Worm (Caenorhabditis elegans): ENCODE data around the gene pitr-3.

Gene pitr-3

DNA sequence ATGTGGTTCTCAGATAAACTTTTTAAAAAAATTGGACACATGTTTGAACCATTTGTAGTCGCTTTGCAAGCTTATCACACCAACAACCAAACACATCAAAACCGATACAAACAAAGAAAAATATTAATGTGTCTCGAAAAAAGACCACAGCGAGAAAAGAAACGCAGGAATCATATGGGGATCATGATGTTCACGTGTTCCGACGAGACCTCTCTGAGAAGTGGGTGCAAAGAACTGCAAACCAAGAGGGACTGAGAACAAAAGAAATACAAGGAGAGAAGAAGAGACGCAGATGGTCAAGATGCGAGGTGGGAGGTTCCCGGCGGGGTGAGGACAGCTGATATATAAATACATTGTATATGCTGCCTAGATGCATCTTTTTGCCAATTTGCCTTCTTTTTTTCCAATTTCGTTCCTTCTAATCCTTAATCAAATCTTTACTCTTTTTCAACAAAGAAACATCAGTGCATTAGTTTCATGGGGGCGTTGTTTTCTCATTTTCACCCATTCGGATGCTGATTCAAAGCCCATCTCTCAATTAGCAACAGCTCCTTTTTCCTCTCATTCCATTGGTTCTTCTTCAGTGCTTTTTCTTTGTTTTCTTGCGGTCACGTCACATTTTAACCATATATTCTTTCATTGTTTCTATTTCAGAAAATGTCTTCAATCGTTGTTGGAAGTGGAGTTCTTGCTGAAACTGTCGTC lies 45.4 kb downstream of the pitr-3 start, which contains the start of gene F21C10.10 (continued):
- TF ChIP-seq F16B12.6 (tag; optimal IDR thresholded peaks at IDR 0.05) (no peak), ceh-82 (tag; optimal IDR thresholded peaks at IDR 0.05) (peak in 2 of 3 experiments; percentile 9 to 31), nhr-71 (tag; optimal IDR thresholded peaks at IDR 0.05) (peak; percentile 94), unc-62 (GFP tag; optimal IDR thresholded peaks at IDR 0.05) (no peak), sptf-1 (tag; optimal IDR thresholded peaks at IDR 0.05) (no peak), lin-35 (GFP tag; optimal IDR thresholded peaks at IDR 0.05) (peak; percentile 58 to 87), C04F5.9 (tag; optimal IDR thresholded peaks at IDR 0.05) (peak; percentile 14)

ce11 chrV:9094976-9095375 lies 46.2 kb downstream of the pitr-3 start:
- TF ChIP-seq zag-1 (tag; optimal IDR thresholded peaks at IDR 0.05): no peak
- no peak for TF ChIP-seq nhr-237 (tag; optimal IDR thresholded peaks at IDR 0.05)
- TF ChIP-seq elt-2 (tag; optimal IDR thresholded peaks at IDR 0.05): no peak
- TF ChIP-seq nhr-77 (tag; optimal IDR thresholded peaks at IDR 0.05): no peak
- TF ChIP-seq pag-3 (tag; optimal IDR thresholded peaks at IDR 0.05; ENCODE audit: borderline replicate concordance, insufficient read depth): no peak
- TF ChIP-seq aly-2 (tag; optimal IDR thresholded peaks at IDR 0.05): no peak
- TF ChIP-seq C04F5.9 (tag; optimal IDR thresholded peaks at IDR 0.05): no peak
- no peak for TF ChIP-seq nhr-20 (tag; optimal IDR thresholded peaks at IDR 0.05)
- no peak for TF ChIP-seq unc-30 (tag; optimal IDR thresholded peaks at IDR 0.05)
- peak in 1 of 2 experiments; percentile 14 for TF ChIP-seq lin-35 (GFP tag; optimal IDR thresholded peaks at IDR 0.05)
- TF ChIP-seq skn-1 (tag; optimal IDR thresholded peaks at IDR 0.05): peak; percentile 20
- no peak for TF ChIP-seq mef-2 (tag; optimal IDR thresholded peaks at IDR 0.05)
- TF ChIP-seq hlh-4 (tag; optimal IDR thresholded peaks at IDR 0.05): no peak
- TF ChIP-seq lin-15B (tag; optimal IDR thresholded peaks at IDR 0.05): no peak
- TF ChIP-seq lir-3 (tag; optimal IDR thresholded peaks at IDR 0.05; ENCODE audit: poor library complexity): no peak
- no peak for TF ChIP-seq ztf-11 (tag; optimal IDR thresholded peaks at IDR 0.05)
- no peak for TF ChIP-seq hlh-17 (GFP tag; optimal IDR thresholded peaks at IDR 0.05; ENCODE audit: borderline replicate concordance)
- TF ChIP-seq efl-3 (GFP tag; optimal IDR thresholded peaks at IDR 0.05): no peak
- no peak for TF ChIP-seq nhr-47 (tag; optimal IDR thresholded peaks at IDR 0.05)
- TF ChIP-seq jun-1 (tag; optimal IDR thresholded peaks at IDR 0.05): no peak
- peak; percentile 80 for TF ChIP-seq nhr-19 (GFP tag; conservative IDR thresholded peaks at IDR 0.05)
- TF ChIP-seq fos-1 (tag; optimal IDR thresholded peaks at IDR 0.05): no peak
- TF ChIP-seq ces-1 (GFP tag; optimal IDR thresholded peaks at IDR 0.05): no peak
- TF ChIP-seq zip-4 (GFP tag; optimal IDR thresholded peaks at IDR 0.05): no peak
- no peak for TF ChIP-seq mep-1 (tag; optimal IDR thresholded peaks at IDR 0.05)

DNA sequence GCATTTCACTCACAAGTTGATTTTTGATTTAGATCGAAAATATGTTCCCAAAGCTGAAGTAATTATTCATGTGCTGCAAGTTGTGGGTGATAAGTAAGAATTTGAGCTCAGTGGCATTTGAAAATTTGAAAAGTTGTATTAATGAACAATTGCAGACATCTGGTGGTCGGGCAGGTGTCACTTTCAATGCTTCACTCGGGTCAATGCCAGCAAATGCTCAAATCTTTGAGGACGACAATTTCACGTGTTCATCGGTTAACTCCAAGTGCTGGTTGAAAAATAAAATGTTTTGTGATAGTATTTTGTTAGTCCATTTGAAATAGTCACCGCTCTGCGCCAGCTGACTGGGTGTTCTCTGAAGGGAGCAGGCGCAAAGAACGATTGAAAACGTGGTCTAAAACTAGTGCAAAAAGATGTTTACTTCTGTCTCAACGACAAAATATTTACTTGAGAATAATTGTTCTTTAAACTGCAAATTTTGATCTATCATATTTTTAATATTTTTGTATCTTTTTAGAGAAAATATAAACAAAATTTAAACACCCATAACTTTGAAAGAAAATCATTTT lies 47.1 kb downstream of the pitr-3 start:
- TF ChIP-seq pax-3 (tag; optimal IDR thresholded peaks at IDR 0.05) (peak; percentile 28), xbp-1 (tag; optimal IDR thresholded peaks at IDR 0.05) (peak; percentile 66), skn-1 (tag; optimal IDR thresholded peaks at IDR 0.05) (peak; percentile 56), zip-4 (GFP tag; optimal IDR thresholded peaks at IDR 0.05) (no peak), grh-1 (GFP tag; IDR thresholded peaks at IDR 0.05) (peak; percentile 52), ama-1 (optimal IDR thresholded peaks at IDR 0.05) (peak; percentile 26), nhr-76 (tag; optimal IDR thresholded peaks at IDR 0.05) (no peak), ztf-11 (tag; optimal IDR thresholded peaks at IDR 0.05) (peak in 1 of 2 experiments; percentile 10), rnt-1 (tag; optimal IDR thresholded peaks at IDR 0.05) (peak; percentile 68), ceh-82 (tag; optimal IDR thresholded peaks at IDR 0.05) (no peak), mef-2 (tag; optimal IDR thresholded peaks at IDR 0.05) (peak; percentile 11), lin-14 (GFP tag; optimal IDR thresholded peaks at IDR 0.05) (peak; percentile 89), lin-39 (tag; optimal IDR thresholded peaks at IDR 0.05) (peak; percentile 35), nhr-20 (tag; optimal IDR thresholded peaks at IDR 0.05) (peak; percentile 96), egl-13 (tag; optimal IDR thresholded peaks at IDR 0.05) (peak; percentile 29), tbx-2 (tag; optimal IDR thresholded peaks at IDR 0.05) (peak; percentile 77), elt-2 (tag; optimal IDR thresholded peaks at IDR 0.05) (peak; percentile 82), nhr-90 (tag; optimal IDR thresholded peaks at IDR 0.05; ENCODE audit: poor library complexity) (peak; percentile 78), jun-1 (tag; optimal IDR thresholded peaks at IDR 0.05) (peak; percentile 18), irx-1 (tag; optimal IDR thresholded peaks at IDR 0.05) (peak; percentile 75), fkh-10 (GFP tag; optimal IDR thresholded peaks at IDR 0.05) (no peak), ceh-90 (tag; optimal IDR thresholded peaks at IDR 0.05) (no peak), nhr-47 (tag; optimal IDR thresholded peaks at IDR 0.05) (peak; percentile 67), unc-130 (tag; optimal IDR thresholded peaks at IDR 0.05) (peak; percentile 95), lsy-2 (tag; optimal IDR thresholded peaks at IDR 0.05) (peak; percentile 59 to 64), swsn-7 (tag; optimal IDR thresholded peaks at IDR 0.05) (peak; percentile 62), lin-35 (GFP tag; optimal IDR thresholded peaks at IDR 0.05) (peak; percentile 52 to 83)
